Worm (Caenorhabditis elegans): ENCODE results near the gene dnj-23.

Gene dnj-23

ce11 chrII:9117789-9118242, 9.4 kb upstream of the dnj-23 start (continued):
- TF ChIP-seq lin-1 (GFP tag; IDR thresholded peaks at IDR 0.05), result peak; percentile 67; the same call in 1 of the 2 replicates
- peak; percentile 36 for TF ChIP-seq hlh-11 (tag; optimal IDR thresholded peaks at IDR 0.05)
- no peak for TF ChIP-seq lin-39 (tag; optimal IDR thresholded peaks at IDR 0.05)
- TF ChIP-seq nhr-41 (GFP tag; IDR thresholded peaks at IDR 0.05), result no peak
- TF ChIP-seq unc-39 (tag; optimal IDR thresholded peaks at IDR 0.05), result no peak
- TF ChIP-seq lir-3 (tag; optimal IDR thresholded peaks at IDR 0.05), result no peak
- TF ChIP-seq sdz-12 (GFP tag; optimal IDR thresholded peaks at IDR 0.05), result no peak
- TF ChIP-seq dmd-9 (GFP tag; IDR thresholded peaks at IDR 0.05), result no peak
- TF ChIP-seq dmd-8 (GFP tag; IDR thresholded peaks at IDR 0.05), result no peak
- TF ChIP-seq mep-1 (tag; optimal IDR thresholded peaks at IDR 0.05), result peak; percentile 70
- no peak for TF ChIP-seq daf-8 (GFP tag; IDR thresholded peaks at IDR 0.05)
- TF ChIP-seq zfp-3 (GFP tag; conservative IDR thresholded peaks at IDR 0.05), result no peak
- no peak for TF ChIP-seq ctbp-1 (GFP tag; IDR thresholded peaks at IDR 0.05)
- no peak for TF ChIP-seq madf-9 (GFP tag; conservative IDR thresholded peaks at IDR 0.05)
- no peak for TF ChIP-seq set-16 (GFP tag; IDR thresholded peaks at IDR 0.05)
- no peak for TF ChIP-seq mes-2 (tag; optimal IDR thresholded peaks at IDR 0.05; ENCODE audit: poor library complexity, severe bottlenecking)
- TF ChIP-seq Y48G9A.11 (GFP tag; IDR thresholded peaks at IDR 0.05), result no peak
- no peak for TF ChIP-seq ceh-44 (GFP tag; IDR thresholded peaks at IDR 0.05)
- no peak for TF ChIP-seq F26F4.8 (GFP tag; conservative IDR thresholded peaks at IDR 0.05)
- no peak for TF ChIP-seq tra-1 (GFP tag; IDR thresholded peaks at IDR 0.05)
- peak; percentile 7 for TF ChIP-seq F37D6.2 (tag; optimal IDR thresholded peaks at IDR 0.05)
- TF ChIP-seq hif-1 (tag; optimal IDR thresholded peaks at IDR 0.05), result no peak
- TF ChIP-seq gei-8 (GFP tag; optimal IDR thresholded peaks at IDR 0.05), result no peak
- 0 out of 2 replicates have a peak, but pooled peaks have one; percentile 55 for TF ChIP-seq daf-19 (GFP tag; conservative IDR thresholded peaks at IDR 0.05)
- TF ChIP-seq ceh-28 (tag; optimal IDR thresholded peaks at IDR 0.05), result no peak
- TF ChIP-seq lin-38 (GFP tag; IDR thresholded peaks at IDR 0.05), result no peak
- no peak for TF ChIP-seq fkh-10 (GFP tag; optimal IDR thresholded peaks at IDR 0.05)
- TF ChIP-seq zip-2 (tag; optimal IDR thresholded peaks at IDR 0.05), result no peak
- no peak for TF ChIP-seq egl-27 (tag; optimal IDR thresholded peaks at IDR 0.05)
- no peak for TF ChIP-seq unc-130 (GFP tag; optimal IDR thresholded peaks at IDR 0.05)
- no peak for TF ChIP-seq hmg-1.1 (GFP tag; IDR thresholded peaks at IDR 0.05)
- no peak for TF ChIP-seq zfp-2 (tag; optimal IDR thresholded peaks at IDR 0.05)
- no peak for TF ChIP-seq T26A8.4 (GFP tag; IDR thresholded peaks at IDR 0.05)
- TF ChIP-seq aly-2 (tag; optimal IDR thresholded peaks at IDR 0.05), result no peak
- no peak for TF ChIP-seq saeg-2 (GFP tag; IDR thresholded peaks at IDR 0.05)
- no peak for TF ChIP-seq spr-1 (tag; optimal IDR thresholded peaks at IDR 0.05)
- no peak for TF ChIP-seq madf-5 (GFP tag; IDR thresholded peaks at IDR 0.05)
- TF ChIP-seq dve-1 (tag; optimal IDR thresholded peaks at IDR 0.05; ENCODE audit: insufficient read depth), result peak; percentile 59
- no peak for TF ChIP-seq hlh-30 (tag; optimal IDR thresholded peaks at IDR 0.05; ENCODE audit: insufficient read depth)
- no peak for TF ChIP-seq ztf-11 (tag; optimal IDR thresholded peaks at IDR 0.05)
- TF ChIP-seq jun-1 (tag; optimal IDR thresholded peaks at IDR 0.05), result no peak
- no peak for TF ChIP-seq tag-97 (GFP tag; IDR thresholded peaks at IDR 0.05)
- TF ChIP-seq dpl-1 (GFP tag; optimal IDR thresholded peaks at IDR 0.05), result no peak
- TF ChIP-seq mxl-3 (GFP tag; optimal IDR thresholded peaks at IDR 0.05), result no peak
- TF ChIP-seq F49E8.2 (tag; optimal IDR thresholded peaks at IDR 0.05; ENCODE audit: borderline replicate concordance), result no peak
- no peak for TF ChIP-seq ceh-20 (GFP tag; IDR thresholded peaks at IDR 0.05)
- no peak for TF ChIP-seq vab-7 (GFP tag; IDR thresholded peaks at IDR 0.05)
- TF ChIP-seq daf-12 (tag; optimal IDR thresholded peaks at IDR 0.05), result no peak
- TF ChIP-seq ama-1 (optimal IDR thresholded peaks at IDR 0.05), result no peak
- no peak for TF ChIP-seq lin-15B (tag; optimal IDR thresholded peaks at IDR 0.05)
- no peak for TF ChIP-seq nhr-76 (tag; optimal IDR thresholded peaks at IDR 0.05)
